Worm (Caenorhabditis elegans) whole organism, early embryonic: ENCODE measurements around the gene K08F4.3.

Experiments used
- B0310.2 ChIP-seq: sonication (generic microtip); optimal IDR thresholded peaks from 2 replicates; lab custom pipeline; 2016; ENCODE audit warnings: mild to moderate bottlenecking, missing genetic modification characterization, missing compliant biosample characterization
- ama-1 ChIP-seq: fragments of 150-350 bp; optimal IDR thresholded peaks from 2 replicates; lab custom pipeline; 2014
- ets-7 ChIP-seq: sonication (generic microtip); optimal IDR thresholded peaks from 2 replicates; lab custom pipeline; 2016; ENCODE audit warnings: missing genotype, missing genetic modification characterization, missing compliant biosample characterization
- hmbx-1 ChIP-seq: sonication (generic microtip); optimal IDR thresholded peaks from 2 replicates; lab custom pipeline; 2016; ENCODE audit warnings: mild to moderate bottlenecking, missing genetic modification characterization, missing compliant biosample characterization
- hnd-1 ChIP-seq: sonication (generic microtip); optimal IDR thresholded peaks from 2 replicates; lab custom pipeline; 2016; ENCODE audit warnings: missing genetic modification characterization, missing compliant biosample characterization
- sea-1 ChIP-seq: fragments of 200-800 bp; sonication (Bioruptor generic); conservative IDR thresholded peaks from 2 replicates; pipeline ENCODE4 v1.3.6; 2022; ENCODE audit warnings: missing genetic modification characterization, missing compliant biosample characterization
- tra-4 ChIP-seq: sonication (generic microtip); optimal IDR thresholded peaks from 2 replicates; lab custom pipeline; 2017; ENCODE audit warnings: missing genetic modification characterization, missing compliant biosample characterization

ce11 chrIV:10153479-10153878, 24.4 kb downstream of the K08F4.3 start:
- TF ChIP-seq ama-1 (no peak), hnd-1 (tag; lab: Kevin White, UChicago) (no peak), sea-1 (GFP tag; lab: Robert Waterston, UW) (no peak), B0310.2 (no peak), tra-4 (tag; lab: Kevin White, UChicago) (no peak), hmbx-1 (tag; lab: Kevin White, UChicago) (no peak), ets-7 (tag; lab: Kevin White, UChicago) (no peak)
